Fruit fly (Drosophila melanogaster) whole organism, pupa: ENCODE results near the gene Vm32E.

Experiments used
- CG10348 ChIP-seq: fragments of 200-800 bp; sonication (Bioruptor generic); IDR thresholded peaks from 2 replicates; pipeline ENCODE4 v1.3.6; 2022; ENCODE audit warnings: missing biosample characterization, missing genetic modification characterization
- CG12605 ChIP-seq: fragments of 200-800 bp; sonication (Bioruptor generic); IDR thresholded peaks from 2 replicates; pipeline ENCODE4 v1.3.6; 2022; ENCODE audit warnings: missing biosample characterization, missing genetic modification characterization
- CG13204 ChIP-seq: fragments of 200-800 bp; sonication (Bioruptor generic); optimal IDR thresholded peaks from 2 replicates; lab custom pipeline; 2018; ENCODE audit warnings: missing biosample characterization, mild to moderate bottlenecking, missing genetic modification characterization, moderate library complexity
- CG14655 ChIP-seq: fragments of 200-800 bp; sonication (Bioruptor generic); optimal IDR thresholded peaks from 3 replicates; lab custom pipeline; 2017; ENCODE audit warnings: mild to moderate bottlenecking, missing biosample characterization, missing genetic modification reagents, missing genetic modification characterization
- CG15710 ChIP-seq: fragments of 200-800 bp; sonication (Bioruptor generic); optimal IDR thresholded peaks from 2 replicates; lab custom pipeline; 2018; ENCODE audit warnings: missing biosample characterization, mild to moderate bottlenecking, missing genetic modification characterization, moderate library complexity
- CG17806 ChIP-seq: fragments of 200-800 bp; sonication (Bioruptor generic); optimal IDR thresholded peaks from 2 replicates; lab custom pipeline; 2018; ENCODE audit warnings: missing biosample characterization, mild to moderate bottlenecking, missing genetic modification characterization, moderate library complexity
- CG32121 ChIP-seq: fragments of 200-800 bp; sonication (Bioruptor generic); IDR thresholded peaks from 2 replicates; pipeline ENCODE4 v1.3.6; 2022; ENCODE audit warnings: missing biosample characterization, missing genetic modification characterization
- CG34367 ChIP-seq: fragments of 200-800 bp; sonication (Bioruptor generic); optimal IDR thresholded peaks from 2 replicates; lab custom pipeline; 2018; ENCODE audit warnings: missing biosample characterization, mild to moderate bottlenecking, missing genetic modification characterization
- CG4496 ChIP-seq: fragments of 200-800 bp; sonication (Bioruptor generic); IDR thresholded peaks from 3 replicates; pipeline ENCODE4 v1.3.6; 2022; ENCODE audit warnings: missing biosample characterization, missing genetic modification characterization
- CG8159 ChIP-seq: fragments of 200-800 bp; sonication (Bioruptor generic); optimal IDR thresholded peaks from 3 replicates; lab custom pipeline; 2018; ENCODE audit warnings: missing biosample characterization, mild to moderate bottlenecking, missing genetic modification characterization, moderate library complexity
- CG8301 ChIP-seq: fragments of 200-800 bp; sonication (Bioruptor generic); optimal IDR thresholded peaks from 2 replicates; lab custom pipeline; 2018; ENCODE audit warnings: missing biosample characterization, mild to moderate bottlenecking, missing genetic modification characterization
- CG9948 ChIP-seq: fragments of 200-800 bp; sonication (Bioruptor generic); optimal IDR thresholded peaks from 2 replicates; lab custom pipeline; 2018; ENCODE audit warnings: missing biosample characterization, mild to moderate bottlenecking, missing genetic modification characterization, moderate library complexity
- D1 ChIP-seq: fragments of 200-800 bp; sonication (Bioruptor generic); optimal IDR thresholded peaks from 2 replicates; lab custom pipeline; 2018; ENCODE audit warnings: missing biosample characterization, mild to moderate bottlenecking, missing genetic modification characterization, moderate library complexity
- EcR ChIP-seq: fragments of 200-800 bp; sonication (Bioruptor generic); optimal IDR thresholded peaks from 3 replicates; lab custom pipeline; 2019; ENCODE audit warnings: missing biosample characterization, missing genetic modification characterization, mild to moderate bottlenecking, moderate library complexity, missing genetic modification reagents
- Ets98B ChIP-seq: fragments of 200-800 bp; sonication (Bioruptor generic); IDR thresholded peaks from 2 replicates; pipeline ENCODE4 v1.3.6; 2022; ENCODE audit warnings: missing biosample characterization, missing genetic modification characterization
- Pif1A ChIP-seq: fragments of 200-800 bp; sonication (Bioruptor generic); optimal IDR thresholded peaks from 3 replicates; lab custom pipeline; 2016; ENCODE audit warnings: missing biosample characterization, missing genetic modification characterization
- Pif1B ChIP-seq: fragments of 200-800 bp; sonication (Bioruptor generic); optimal IDR thresholded peaks from 3 replicates; lab custom pipeline; 2016; ENCODE audit warnings: missing biosample characterization, missing genetic modification characterization
- Snoo ChIP-seq: fragments of 200-800 bp; sonication (Bioruptor generic); optimal IDR thresholded peaks from 3 replicates; lab custom pipeline; 2017; ENCODE audit warnings: missing biosample characterization, mild to moderate bottlenecking, missing genetic modification characterization, inconsistent platforms
- fd96Ca ChIP-seq: fragments of 200-800 bp; sonication (Bioruptor generic); IDR thresholded peaks from 3 replicates; pipeline ENCODE4 v1.3.6; 2022; ENCODE audit warnings: missing biosample characterization, missing genetic modification characterization
- gl ChIP-seq: fragments of 200-800 bp; sonication (Bioruptor generic); optimal IDR thresholded peaks from 2 replicates; lab custom pipeline; 2018; ENCODE audit warnings: missing biosample characterization, mild to moderate bottlenecking, missing genetic modification characterization
- rn ChIP-seq: fragments of 200-800 bp; sonication (Bioruptor generic); IDR thresholded peaks from 2 replicates; pipeline ENCODE4 v1.3.6; 2022; ENCODE audit warnings: missing biosample characterization, missing genetic modification characterization

Gene Vm32E

DNA sequence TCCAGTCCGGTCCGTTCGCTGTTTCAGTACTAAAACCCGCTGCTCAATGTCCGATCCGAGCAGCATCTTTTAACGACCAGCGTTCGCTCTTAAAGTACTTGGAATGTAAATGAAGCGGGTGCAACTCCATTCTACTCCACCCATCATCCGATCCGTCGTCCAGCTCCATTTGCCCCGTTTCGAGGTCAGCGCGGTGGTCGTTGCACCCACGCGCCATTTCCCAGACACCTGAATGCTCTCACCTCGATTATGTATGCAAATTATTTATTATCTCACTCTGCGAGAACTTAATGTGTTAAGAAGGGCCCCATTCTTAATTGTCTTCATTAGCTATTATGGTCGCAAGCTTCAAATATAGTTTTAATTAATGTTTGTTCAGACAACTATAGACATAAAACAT lies 6.9 kb upstream of the Vm32E start:
- no peak for TF ChIP-seq rn
- TF ChIP-seq EcR (GFP tag; lab: Kevin White, UChicago) = peak; percentile 95

DNA sequence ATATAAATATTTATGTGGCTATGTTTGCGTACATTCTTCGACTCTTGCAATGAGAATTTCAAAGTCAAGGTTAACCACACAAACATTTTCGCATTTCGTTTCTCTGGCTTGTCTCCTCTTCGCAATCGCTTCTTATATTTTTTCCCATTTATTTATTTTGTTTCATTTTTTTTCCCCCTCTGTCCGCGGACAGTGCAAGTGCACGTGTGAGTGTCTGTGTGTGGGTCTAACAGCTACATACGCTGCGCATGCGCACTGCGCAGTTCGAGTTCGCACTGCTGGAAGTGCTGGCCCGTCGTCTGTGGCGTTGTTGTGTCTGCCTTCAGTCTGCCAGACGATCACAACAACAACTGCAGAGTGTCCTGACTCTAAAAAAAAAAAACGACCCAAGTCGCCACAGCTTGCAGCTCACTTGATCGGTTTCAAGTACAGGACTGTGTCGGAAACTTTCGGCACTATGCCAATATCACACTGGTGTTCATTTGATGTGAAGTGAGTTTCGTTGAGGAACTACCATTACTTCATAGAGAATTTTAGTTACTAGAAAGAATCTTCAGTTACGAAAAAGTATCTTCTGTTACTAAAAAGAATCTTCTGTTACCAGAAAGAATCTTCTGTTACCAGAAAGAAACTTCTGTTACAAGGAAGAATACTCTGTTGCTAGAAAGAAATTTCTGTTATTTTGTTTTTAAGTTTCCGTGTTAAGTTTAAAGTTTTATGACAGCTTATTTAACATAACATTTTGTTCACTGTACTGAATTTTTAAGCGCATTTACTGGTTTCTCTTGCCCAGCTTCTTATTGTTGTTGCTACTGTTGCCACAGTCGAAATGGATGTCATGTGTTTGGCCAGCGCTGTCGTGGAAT lies 4.2 kb upstream of the Vm32E start:
- TF ChIP-seq CG9948 (tag; lab: Kevin White, UChicago) = no peak
- TF ChIP-seq CG14655 (GFP tag; lab: Kevin White, UChicago) = no peak
- peak; percentile 36 for TF ChIP-seq gl (tag; lab: Kevin White, UChicago)
- TF ChIP-seq rn = no peak
- TF ChIP-seq CG10348 = no peak
- peak; percentile 59 for TF ChIP-seq EcR (GFP tag; lab: Kevin White, UChicago)
- peak; percentile 70 for TF ChIP-seq CG13204 (GFP tag; lab: Kevin White, UChicago)
- TF ChIP-seq D1 (tag; lab: Kevin White, UChicago) = no peak
- TF ChIP-seq CG15710 = peak; percentile 24
- no peak for TF ChIP-seq CG34367
- no peak; the same call in 1 of the 2 replicates for TF ChIP-seq Ets98B (GFP tag; lab: Robert Waterston, UW)
- peak; percentile 79 for TF ChIP-seq CG4496 (GFP tag; lab: Robert Waterston, UW)
- TF ChIP-seq CG17806 (tag; lab: Kevin White, UChicago) = no peak
- TF ChIP-seq CG8159 (tag; lab: Kevin White, UChicago) = no peak
- TF ChIP-seq fd96Ca (GFP tag; lab: Robert Waterston, UW) = no peak
- TF ChIP-seq Snoo (tag; lab: Kevin White, UChicago) = peak; percentile 38
- TF ChIP-seq Pif1B = no peak
- no peak for TF ChIP-seq CG12605
- no peak for TF ChIP-seq CG8301 (tag; lab: Kevin White, UChicago)
- no peak for TF ChIP-seq Pif1A (GFP tag; lab: Kevin White, UChicago)
- 0 out of 2 replicates have a peak, but pooled peaks have one; percentile 19 for TF ChIP-seq CG32121

DNA sequence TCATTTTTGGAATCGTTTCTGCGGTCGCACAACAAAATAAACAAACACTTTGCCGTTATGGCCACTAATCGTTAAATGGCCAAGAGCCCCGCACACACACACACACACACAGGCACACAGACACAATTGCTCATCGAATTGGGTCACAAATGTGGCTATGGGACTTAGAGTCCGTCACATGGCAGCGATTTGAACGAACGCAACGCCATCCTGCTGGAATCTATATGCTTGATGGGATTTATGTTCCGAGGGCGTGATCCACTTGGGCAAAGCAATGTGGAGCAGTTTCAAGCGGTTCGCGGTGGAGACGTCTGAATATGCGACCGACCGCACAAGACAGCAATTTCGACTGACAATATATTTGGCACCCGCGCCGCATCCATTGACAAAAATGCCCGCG lies 916 bp downstream of the Vm32E start:
- no peak for TF ChIP-seq fd96Ca (GFP tag; lab: Robert Waterston, UW)
- TF ChIP-seq CG12605 = no peak
- TF ChIP-seq gl (tag; lab: Kevin White, UChicago) = no peak
- no peak for TF ChIP-seq D1 (tag; lab: Kevin White, UChicago)
- no peak for TF ChIP-seq CG17806 (tag; lab: Kevin White, UChicago)
- TF ChIP-seq Pif1A (GFP tag; lab: Kevin White, UChicago) = no peak
- no peak for TF ChIP-seq CG15710
- no peak for TF ChIP-seq CG13204 (GFP tag; lab: Kevin White, UChicago)
- no peak for TF ChIP-seq Ets98B (GFP tag; lab: Robert Waterston, UW)
- no peak for TF ChIP-seq CG32121
- no peak for TF ChIP-seq CG4496 (GFP tag; lab: Robert Waterston, UW)
- no peak for TF ChIP-seq CG10348
- no peak for TF ChIP-seq EcR (GFP tag; lab: Kevin White, UChicago)
- no peak for TF ChIP-seq CG9948 (tag; lab: Kevin White, UChicago)
- TF ChIP-seq Pif1B = no peak
- TF ChIP-seq CG8159 (tag; lab: Kevin White, UChicago) = no peak
- no peak for TF ChIP-seq Snoo (tag; lab: Kevin White, UChicago)

DNA sequence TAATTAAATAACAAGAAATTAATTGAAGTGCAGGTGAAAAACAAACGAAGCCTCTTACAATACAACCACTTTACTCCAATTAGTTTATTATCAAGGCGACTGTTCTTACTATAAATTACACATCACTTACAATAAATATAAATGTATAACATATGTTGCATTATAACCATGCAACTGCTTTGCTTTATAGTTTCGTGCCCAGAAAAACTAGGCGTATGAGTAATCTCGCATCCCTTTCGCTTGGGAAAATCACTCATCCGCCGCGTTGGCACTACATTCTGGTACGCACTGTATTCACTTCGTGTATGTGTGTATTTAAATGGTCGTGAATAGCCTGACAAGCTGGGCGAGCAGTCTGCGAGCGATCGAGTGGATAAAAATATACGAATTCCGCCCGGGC lies 1.6 kb downstream of the Vm32E start:
- 0 out of 2 replicates have a peak, but pooled peaks have one; percentile 9 for TF ChIP-seq Ets98B (GFP tag; lab: Robert Waterston, UW)
- TF ChIP-seq CG8301 (tag; lab: Kevin White, UChicago) = no peak
- TF ChIP-seq, all 21 proteins: peak for 1

DNA sequence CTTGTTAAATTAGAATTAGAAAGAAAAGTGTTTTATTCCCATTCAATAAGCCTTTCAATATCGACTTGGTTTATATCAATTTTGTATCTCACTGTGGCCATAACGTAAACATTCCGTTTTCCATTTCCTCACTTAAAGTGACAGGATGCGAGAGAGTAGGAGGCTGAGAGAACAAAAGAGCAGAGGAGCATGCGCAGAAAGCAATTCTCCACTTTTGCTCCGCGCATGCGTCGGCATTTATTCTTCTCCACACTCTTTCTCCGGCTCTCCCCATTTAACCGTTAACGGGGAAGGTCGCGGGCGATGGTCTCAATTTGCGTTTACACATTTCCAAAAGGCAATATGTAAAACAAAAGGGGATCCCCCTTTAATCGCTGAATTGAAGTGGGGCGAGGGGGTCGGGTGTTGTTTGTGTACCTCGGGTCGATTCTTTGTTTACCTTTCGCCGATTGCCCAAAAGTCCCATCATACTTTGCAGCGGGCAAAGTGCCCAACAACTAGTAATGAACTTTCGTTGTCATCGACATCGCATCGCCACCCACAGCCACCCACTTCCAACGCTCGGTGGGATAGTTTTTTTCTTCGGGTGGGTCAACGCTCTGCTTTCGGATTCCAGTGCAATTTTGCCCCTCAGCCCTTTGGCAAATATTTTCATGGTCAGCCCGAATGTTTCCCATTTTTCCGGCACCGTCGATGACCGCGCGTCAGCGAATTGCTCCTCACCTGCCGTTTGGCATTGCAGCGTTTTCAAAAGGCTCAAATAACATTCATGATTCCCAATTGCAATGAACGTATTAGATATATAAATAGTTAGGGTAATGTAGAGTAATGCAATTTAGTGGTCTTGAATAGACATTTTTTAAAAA lies 2.5 kb downstream of the Vm32E start:
- TF ChIP-seq EcR (GFP tag; lab: Kevin White, UChicago) (peak; percentile 44), CG32121 (no peak), CG15710 (no peak), CG8159 (tag; lab: Kevin White, UChicago) (no peak), CG12605 (peak; percentile 6; the same call in 1 of the 2 replicates)
- TF ChIP-seq, all 21 proteins: peak for 2

DNA sequence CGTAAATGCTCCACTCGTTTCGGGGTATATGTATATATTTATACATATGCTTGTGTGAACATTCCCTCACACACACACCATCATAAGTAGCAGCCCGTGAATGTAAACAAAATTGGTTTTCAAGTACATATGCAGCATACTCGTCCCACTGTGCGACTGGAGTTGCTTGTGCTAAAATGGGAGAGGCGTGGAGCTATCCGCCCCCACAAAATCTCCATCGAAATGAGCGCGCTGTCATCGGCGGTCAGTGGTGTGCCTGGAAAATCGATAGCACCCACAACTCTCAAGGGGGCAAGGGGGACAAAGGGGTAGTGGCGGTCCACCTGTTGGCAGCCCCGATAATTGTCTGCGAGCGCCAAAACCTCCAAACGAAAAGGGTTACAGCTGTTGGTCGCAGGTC lies 3.5 kb downstream of the Vm32E start:
- peak; percentile 79 for TF ChIP-seq CG12605
- TF ChIP-seq Snoo (tag; lab: Kevin White, UChicago) = no peak
- TF ChIP-seq CG4496 (GFP tag; lab: Robert Waterston, UW) = 0 out of 3 replicates have a peak, but pooled peaks have one; percentile 38
- 0 out of 3 replicates have a peak, but pooled peaks have one; percentile 29 for TF ChIP-seq fd96Ca (GFP tag; lab: Robert Waterston, UW)
